Fruit fly (Drosophila melanogaster): ENCODE data around the gene TTLL4B.

The TTLL4B gene

DNA sequence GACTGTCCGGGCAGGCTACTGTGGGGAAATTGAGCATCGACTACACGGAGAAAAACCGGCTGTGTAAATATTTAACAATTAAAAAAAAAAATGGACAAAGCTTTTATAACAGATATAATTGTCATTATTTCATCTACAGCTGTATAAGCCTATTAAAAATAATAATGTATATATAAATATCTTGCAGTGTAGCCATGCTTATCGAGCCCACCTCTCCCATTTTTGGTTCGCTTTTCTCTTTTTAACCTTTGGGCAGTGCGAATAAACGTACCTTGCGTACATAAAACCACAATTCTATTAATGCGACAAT, 34.3 kb downstream of the TTLL4B start (continued):
- TF ChIP-seq brk (GFP tag; optimal IDR thresholded peaks at IDR 0.05) = peak; percentile 86

dm6 chr2L:3897529-3897928, 35.1 kb downstream of the TTLL4B start:
- TF ChIP-seq HLH106 (tag; optimal IDR thresholded peaks at IDR 0.05) (no peak), Jra (GFP tag; optimal IDR thresholded peaks at IDR 0.05) (no peak), dmrt93B (GFP tag; optimal IDR thresholded peaks at IDR 0.05) (no peak), brk (GFP tag; optimal IDR thresholded peaks at IDR 0.05) (no peak), Hnf4 (GFP tag; optimal IDR thresholded peaks at IDR 0.05) (no peak), usp (GFP tag; optimal IDR thresholded peaks at IDR 0.05) (no peak), rgr (GFP tag; optimal IDR thresholded peaks at IDR 0.05) (no peak), Hr83 (GFP tag; optimal IDR thresholded peaks at IDR 0.05; ENCODE audit: poor library complexity, severe bottlenecking) (no peak), dl (GFP tag; optimal IDR thresholded peaks at IDR 0.05; ENCODE audit: insufficient read depth in 1 of 2, partially characterized antibody in 2 of 2) (no peak), woc (GFP tag; optimal IDR thresholded peaks at IDR 0.05) (no peak), CG32264 (GFP tag; optimal IDR thresholded peaks at IDR 0.05) (no peak)

- TF ChIP-seq ey (GFP tag; optimal IDR thresholded peaks at IDR 0.05) (no peak), CG32264 (GFP tag; optimal IDR thresholded peaks at IDR 0.05) (no peak), Myc (optimal IDR thresholded peaks at IDR 0.05) (no peak), dmrt93B (GFP tag; optimal IDR thresholded peaks at IDR 0.05) (no peak), CG9705 (GFP tag; optimal IDR thresholded peaks at IDR 0.05) (no peak), Vsx2 (GFP tag; optimal IDR thresholded peaks at IDR 0.05; ENCODE audit: partially characterized antibody) (no peak), CrebA (GFP tag; optimal IDR thresholded peaks at IDR 0.05; ENCODE audit: borderline replicate concordance) (no peak), Rel (GFP tag; optimal IDR thresholded peaks at IDR 0.05) (no peak), Rel (tag; optimal IDR thresholded peaks at IDR 0.05) (no peak), Hr83 (GFP tag; optimal IDR thresholded peaks at IDR 0.05; ENCODE audit: poor library complexity, severe bottlenecking) (no peak), sage (GFP tag; optimal IDR thresholded peaks at IDR 0.05) (no peak)
Observed at dm6 chr2L:3902760-3903159, 40.3 kb downstream of the TTLL4B start, which contains the start of gene capu. TSS of gene capu (minus strand) at chr2L:3902860.

DNA sequence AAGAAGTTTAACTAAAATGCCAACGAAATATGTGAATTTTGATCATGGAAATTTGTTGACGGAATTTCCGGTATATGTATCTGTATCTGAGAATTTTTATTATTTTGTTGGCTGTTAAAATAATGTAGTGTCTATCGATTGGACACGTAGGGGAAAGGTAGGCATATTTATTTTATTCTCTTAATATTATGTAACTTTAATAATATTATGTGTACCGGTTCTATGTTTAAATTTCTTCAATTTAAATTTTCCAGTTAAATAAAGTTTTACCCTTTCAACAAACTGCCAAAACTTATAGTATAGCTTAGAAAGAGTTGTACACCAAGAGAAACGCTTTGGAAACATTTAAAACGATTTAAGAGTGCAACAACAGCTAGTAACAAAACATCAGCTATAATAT, 51.7 kb downstream of the TTLL4B start, which contains the start of gene Fpgs2:
Gene Fpgs2, minus strand, starts transcription at position 101 of the 400 bp plus-strand sequence.
- TF ChIP-seq tai (GFP tag; optimal IDR thresholded peaks at IDR 0.05) = no peak
- TF ChIP-seq Abd-B (GFP tag; optimal IDR thresholded peaks at IDR 0.05) = no peak
- no peak for TF ChIP-seq rgr (GFP tag; optimal IDR thresholded peaks at IDR 0.05)
- no peak for TF ChIP-seq Jra (GFP tag; optimal IDR thresholded peaks at IDR 0.05)
- no peak for TF ChIP-seq sv (GFP tag; optimal IDR thresholded peaks at IDR 0.05)
- TF ChIP-seq brk (GFP tag; optimal IDR thresholded peaks at IDR 0.05) = no peak
- TF ChIP-seq pan (optimal IDR thresholded peaks at IDR 0.05) = no peak
- no peak for TF ChIP-seq Myc (optimal IDR thresholded peaks at IDR 0.05)
- no peak for TF ChIP-seq dmrt93B (GFP tag; optimal IDR thresholded peaks at IDR 0.05)
- no peak for TF ChIP-seq CG9705 (GFP tag; optimal IDR thresholded peaks at IDR 0.05)
- no peak for TF ChIP-seq h (GFP tag; optimal IDR thresholded peaks at IDR 0.05)
- no peak for TF ChIP-seq Vsx2 (GFP tag; optimal IDR thresholded peaks at IDR 0.05; ENCODE audit: partially characterized antibody)
- TF ChIP-seq fru (GFP tag; optimal IDR thresholded peaks at IDR 0.05) = no peak
- TF ChIP-seq jim (GFP tag; optimal IDR thresholded peaks at IDR 0.05) = no peak

dm6 chr2L:3914655-3915054, 52.2 kb downstream of the TTLL4B start:
- peak; percentile 66 for TF ChIP-seq Dfd (GFP tag; optimal IDR thresholded peaks at IDR 0.05)
- no peak for TF ChIP-seq fru (GFP tag; optimal IDR thresholded peaks at IDR 0.05)

dm6 chr2L:3916857-3917256, 54.4 kb downstream of the TTLL4B start:
- TF ChIP-seq OdsH (GFP tag; optimal IDR thresholded peaks at IDR 0.05) (no peak), N (GFP tag; optimal IDR thresholded peaks at IDR 0.05) (no peak), CrebA (GFP tag; optimal IDR thresholded peaks at IDR 0.05; ENCODE audit: borderline replicate concordance) (no peak), Dfd (GFP tag; optimal IDR thresholded peaks at IDR 0.05) (no peak), CG9705 (GFP tag; optimal IDR thresholded peaks at IDR 0.05) (no peak), CG32264 (GFP tag; optimal IDR thresholded peaks at IDR 0.05) (no peak), Rel (GFP tag; optimal IDR thresholded peaks at IDR 0.05) (no peak), Rel (tag; optimal IDR thresholded peaks at IDR 0.05) (no peak), GATAd (GFP tag; optimal IDR thresholded peaks at IDR 0.05) (no peak), foxo (GFP tag; optimal IDR thresholded peaks at IDR 0.05) (no peak), lola (GFP tag; optimal IDR thresholded peaks at IDR 0.05) (no peak), Hr78 (GFP tag; optimal IDR thresholded peaks at IDR 0.05) (no peak), jim (GFP tag; optimal IDR thresholded peaks at IDR 0.05) (no peak), woc (GFP tag; optimal IDR thresholded peaks at IDR 0.05) (no peak)

Data from whole organism, wandering third instar larva.